Fruit fly (Drosophila melanogaster) whole organism, wandering third instar larva: Measurements from ENCODE around the gene obst-B.
A peak's percentile ranks its signal among the peaks of the same experiment; 100 is the strongest.

Source experiments
- CG32264 ChIP-seq: fragments of 200-800 bp; sonication (Bioruptor generic); optimal IDR thresholded peaks from 2 replicates; lab custom pipeline; 2016; ENCODE audit warnings: missing biosample characterization, missing genetic modification characterization
- CG9705 ChIP-seq: fragments of 200-800 bp; sonication (Bioruptor generic); optimal IDR thresholded peaks from 2 replicates; lab custom pipeline; 2018; ENCODE audit warnings: missing biosample characterization, mild to moderate bottlenecking, missing genetic modification characterization
- CrebA ChIP-seq: fragments of 200-800 bp; sonication (Bioruptor generic); optimal IDR thresholded peaks from 2 replicates; lab custom pipeline; 2016; ENCODE audit warnings: missing biosample characterization, mild to moderate bottlenecking, missing genetic modification characterization, borderline replicate concordance
- Dfd ChIP-seq: fragments of >200 bp; optimal IDR thresholded peaks from 2 replicates; lab custom pipeline; 2017; ENCODE audit warnings: missing biosample characterization, missing genetic modification characterization
- Dif ChIP-seq: fragments of 200-275, 200-300 bp; sonication (Bioruptor generic); optimal IDR thresholded peaks from 2 replicates; lab custom pipeline; 2018; ENCODE audit warnings: missing biosample characterization, missing genetic modification characterization; ENCODE audit not compliant: partially characterized antibody
- GATAd ChIP-seq: sonication (Bioruptor generic); optimal IDR thresholded peaks from 2 replicates; lab custom pipeline; 2016; ENCODE audit warnings: missing biosample characterization, missing genetic modification characterization
- Hnf4 ChIP-seq: fragments of 200-800 bp; sonication (Bioruptor generic); optimal IDR thresholded peaks from 2 replicates; lab custom pipeline; 2016; ENCODE audit warnings: missing biosample characterization, mild to moderate bottlenecking, missing genetic modification characterization
- Hr78 ChIP-seq: fragments of >200 bp; optimal IDR thresholded peaks from 2 replicates; lab custom pipeline; 2017; ENCODE audit warnings: missing biosample characterization, missing genetic modification characterization
- Hr83 ChIP-seq: fragments of 200-300 bp; sonication (Bioruptor generic); optimal IDR thresholded peaks from 2 replicates; lab custom pipeline; 2016; ENCODE audit warnings: missing biosample characterization, mild to moderate bottlenecking, missing genetic modification characterization, moderate library complexity; ENCODE audit not compliant: poor library complexity, severe bottlenecking
- Jra ChIP-seq: sonication (Bioruptor generic); optimal IDR thresholded peaks from 2 replicates; lab custom pipeline; 2016; ENCODE audit warnings: missing biosample characterization, missing genetic modification characterization
- Mio ChIP-seq: sonication (Bioruptor generic); optimal IDR thresholded peaks from 2 replicates; lab custom pipeline; 2016; ENCODE audit warnings: missing biosample characterization, missing genetic modification characterization
- Myc ChIP-seq: fragments of >200 bp; optimal IDR thresholded peaks from 2 replicates; lab custom pipeline; 2017
- N ChIP-seq: fragments of >200 bp; optimal IDR thresholded peaks from 2 replicates; lab custom pipeline; 2018; ENCODE audit warnings: missing biosample characterization, missing external identifiers, missing genetic modification characterization
- OdsH ChIP-seq: fragments of 200-800 bp; sonication (Bioruptor generic); optimal IDR thresholded peaks from 2 replicates; lab custom pipeline; 2016; ENCODE audit warnings: missing biosample characterization, mild to moderate bottlenecking, missing genetic modification characterization
- Rel ChIP-seq, 2 experiments: fragments of 200-800 bp; sonication (Bioruptor generic) in 1 of 2; optimal IDR thresholded peaks; 2 replicates in 1 of 2; 3 replicates in 1 of 2; lab custom pipeline; 2016 to 2019; ENCODE audit warnings: mild to moderate bottlenecking in 2 of 2, missing biosample characterization in 2 of 2, missing genetic modification characterization in 2 of 2, moderate library complexity in 1 of 2
- Sp1 ChIP-seq: fragments of 200-800 bp; sonication (Bioruptor generic); optimal IDR thresholded peaks from 3 replicates; lab custom pipeline; 2019; ENCODE audit warnings: missing biosample characterization, mild to moderate bottlenecking, missing genetic modification characterization, moderate library complexity
- Vsx2 ChIP-seq: fragments of 200-300, 225-300 bp; sonication (Bioruptor generic); optimal IDR thresholded peaks from 2 replicates; lab custom pipeline; 2018; ENCODE audit warnings: missing biosample characterization, missing genetic modification characterization; ENCODE audit not compliant: partially characterized antibody
- br ChIP-seq: fragments of 200-800 bp; sonication (Bioruptor generic); optimal IDR thresholded peaks from 2 replicates; lab custom pipeline; 2016; ENCODE audit warnings: missing biosample characterization, missing genetic modification characterization
- dl ChIP-seq, 2 experiments: fragments of 175-275, 200-275 bp in 1 of 2; fragments of 200-275 bp in 1 of 2; sonication (Bioruptor generic); optimal IDR thresholded peaks; lab custom pipeline; 2018; ENCODE audit warnings: mild to moderate bottlenecking in 2 of 2, missing biosample characterization in 2 of 2, missing genetic modification characterization in 2 of 2, moderate library complexity in 2 of 2; ENCODE audit not compliant: partially characterized antibody in 2 of 2, insufficient read depth in 1 of 2
- dmrt93B ChIP-seq: fragments of 200-800 bp; sonication (Bioruptor generic); optimal IDR thresholded peaks from 2 replicates; lab custom pipeline; 2018; ENCODE audit warnings: missing biosample characterization, mild to moderate bottlenecking, missing genetic modification characterization
- dsf ChIP-seq: sonication (Bioruptor generic); optimal IDR thresholded peaks from 2 replicates; lab custom pipeline; 2016; ENCODE audit warnings: missing biosample characterization, missing genetic modification characterization, borderline replicate concordance
- ey ChIP-seq: fragments of 200-800 bp; sonication (Bioruptor generic); optimal IDR thresholded peaks from 2 replicates; lab custom pipeline; 2016; ENCODE audit warnings: missing biosample characterization, missing genetic modification characterization
- foxo ChIP-seq, 2 experiments: fragments of 200-800 bp; sonication (Bioruptor generic); optimal IDR thresholded peaks; 2 replicates in 1 of 2; 3 replicates in 1 of 2; lab custom pipeline; 2016 to 2017; ENCODE audit warnings: missing biosample characterization in 2 of 2, missing genetic modification characterization in 2 of 2
- fru ChIP-seq: fragments of 200-800 bp; sonication (Bioruptor generic); optimal IDR thresholded peaks from 3 replicates; lab custom pipeline; 2016; ENCODE audit warnings: missing biosample characterization, mild to moderate bottlenecking, missing genetic modification characterization
- h ChIP-seq: fragments of 200-800 bp; sonication (Bioruptor generic); optimal IDR thresholded peaks from 3 replicates; lab custom pipeline; 2016; ENCODE audit warnings: missing biosample characterization, mild to moderate bottlenecking, missing genetic modification characterization
- jim ChIP-seq: fragments of 175-275, 200-325 bp; sonication (Bioruptor generic); optimal IDR thresholded peaks from 2 replicates; lab custom pipeline; 2016; ENCODE audit warnings: missing biosample characterization, mild to moderate bottlenecking, missing genetic modification characterization
- lola ChIP-seq: fragments of >200 bp; optimal IDR thresholded peaks from 2 replicates; lab custom pipeline; 2017; ENCODE audit warnings: missing biosample characterization, missing genetic modification characterization
- pan ChIP-seq: fragments of >200 bp; optimal IDR thresholded peaks from 2 replicates; lab custom pipeline; 2017
- psq ChIP-seq: fragments of 200-800 bp; sonication (Bioruptor generic); optimal IDR thresholded peaks from 3 replicates; lab custom pipeline; 2017; ENCODE audit warnings: missing biosample characterization, mild to moderate bottlenecking, missing genetic modification characterization, moderate library complexity
- rgr ChIP-seq: fragments of 200-800 bp; sonication (Bioruptor generic); optimal IDR thresholded peaks from 3 replicates; lab custom pipeline; 2016; ENCODE audit warnings: missing biosample characterization, mild to moderate bottlenecking, missing genetic modification characterization
- sage ChIP-seq: fragments of 200-800 bp; sonication (Bioruptor generic); optimal IDR thresholded peaks from 2 replicates; lab custom pipeline; 2016; ENCODE audit warnings: missing biosample characterization, mild to moderate bottlenecking, missing genetic modification characterization
- sv ChIP-seq: fragments of 200-800 bp; sonication (Bioruptor generic); optimal IDR thresholded peaks from 3 replicates; lab custom pipeline; 2016; ENCODE audit warnings: missing biosample characterization, missing genetic modification characterization
- usp ChIP-seq: fragments of >200 bp; optimal IDR thresholded peaks from 2 replicates; lab custom pipeline; 2017; ENCODE audit warnings: missing biosample characterization, missing genetic modification characterization
- woc ChIP-seq: sonication (Bioruptor generic); optimal IDR thresholded peaks from 2 replicates; lab custom pipeline; 2016; ENCODE audit warnings: missing biosample characterization, mild to moderate bottlenecking, missing genetic modification characterization

obst-B gene

dm6 chr2L:9988201-9988990 lies 44.1 kb upstream of the obst-B start:
- TF ChIP-seq Sp1 (GFP tag; lab: Kevin White, UChicago) (no peak), ey (GFP tag; lab: Kevin White, UChicago) (no peak), h (GFP tag; lab: Kevin White, UChicago) (no peak), Hnf4 (GFP tag; lab: Kevin White, UChicago) (no peak), dl (GFP tag; optimal IDR thresholded peaks at IDR 0.05; lab: Kevin White, UChicago; ENCODE audit: insufficient read depth in 1 of 2, partially characterized antibody in 2 of 2) (no peak), sv (no peak), rgr (GFP tag; lab: Kevin White, UChicago) (no peak), Dif (GFP tag; lab: Kevin White, UChicago) (peak; percentile 37), GATAd (GFP tag; lab: Kevin White, UChicago) (no peak), usp (GFP tag; lab: Kevin White, UChicago) (no peak), lola (GFP tag; lab: Kevin White, UChicago) (no peak), Hr83 (GFP tag; lab: Kevin White, UChicago) (no peak), woc (GFP tag; lab: Kevin White, UChicago) (peak; percentile 15), br (GFP tag; lab: Kevin White, UChicago) (no peak), Mio (no peak), Rel (GFP tag; optimal IDR thresholded peaks at IDR 0.05; lab: Kevin White, UChicago) (no peak), Rel (tag; optimal IDR thresholded peaks at IDR 0.05; lab: Kevin White, UChicago) (peak; percentile 43), foxo (GFP tag; optimal IDR thresholded peaks at IDR 0.05; lab: Kevin White, UChicago) (no peak), Vsx2 (peak; percentile 42), CrebA (GFP tag; lab: Kevin White, UChicago) (peak; percentile 48), dsf (no peak), fru (GFP tag; lab: Kevin White, UChicago) (no peak), Dfd (GFP tag; lab: Kevin White, UChicago) (no peak), Hr78 (GFP tag; lab: Kevin White, UChicago) (no peak), dmrt93B (GFP tag; lab: Kevin White, UChicago) (no peak), N (GFP tag; lab: Kevin White, UChicago) (no peak), sage (GFP tag; lab: Kevin White, UChicago) (no peak)

dm6 chr2L:9989275-9989674 lies 43.2 kb upstream of the obst-B start:
- TF ChIP-seq GATAd (GFP tag; lab: Kevin White, UChicago): no peak
- TF ChIP-seq CG32264 (GFP tag; lab: Kevin White, UChicago): no peak
- no peak for TF ChIP-seq rgr (GFP tag; lab: Kevin White, UChicago)
- TF ChIP-seq Rel (GFP tag; optimal IDR thresholded peaks at IDR 0.05; lab: Kevin White, UChicago): no peak
- no peak for TF ChIP-seq Rel (tag; optimal IDR thresholded peaks at IDR 0.05; lab: Kevin White, UChicago)
- no peak for TF ChIP-seq dmrt93B (GFP tag; lab: Kevin White, UChicago)
- no peak for TF ChIP-seq Hr83 (GFP tag; lab: Kevin White, UChicago)
- no peak for TF ChIP-seq Sp1 (GFP tag; lab: Kevin White, UChicago)
- no peak for TF ChIP-seq CrebA (GFP tag; lab: Kevin White, UChicago)
- no peak for TF ChIP-seq jim
- no peak for TF ChIP-seq Dif (GFP tag; lab: Kevin White, UChicago)
- no peak for TF ChIP-seq foxo (GFP tag; optimal IDR thresholded peaks at IDR 0.05; lab: Kevin White, UChicago)
- no peak for TF ChIP-seq ey (GFP tag; lab: Kevin White, UChicago)
- TF ChIP-seq dsf: no peak
- TF ChIP-seq Mio: no peak
- TF ChIP-seq usp (GFP tag; lab: Kevin White, UChicago): no peak
- TF ChIP-seq psq (GFP tag; lab: Kevin White, UChicago): no peak
- TF ChIP-seq CG9705 (GFP tag; lab: Kevin White, UChicago): no peak
- no peak for TF ChIP-seq OdsH
- TF ChIP-seq pan: no peak
- TF ChIP-seq Hnf4 (GFP tag; lab: Kevin White, UChicago): no peak

dm6 chr2L:9989846-9990506 lies 42.5 kb upstream of the obst-B start:
- TF ChIP-seq Vsx2 (no peak), ey (GFP tag; lab: Kevin White, UChicago) (peak; percentile 18), h (GFP tag; lab: Kevin White, UChicago) (peak; percentile 63), Jra (GFP tag; lab: Kevin White, UChicago) (no peak), dsf (no peak), psq (GFP tag; lab: Kevin White, UChicago) (peak; percentile 30), foxo (GFP tag; optimal IDR thresholded peaks at IDR 0.05; lab: Kevin White, UChicago) (peak in 1 of 2 experiments; percentile 64), Dif (GFP tag; lab: Kevin White, UChicago) (no peak), Hr78 (GFP tag; lab: Kevin White, UChicago) (no peak), jim (no peak), GATAd (GFP tag; lab: Kevin White, UChicago) (no peak), Hr83 (GFP tag; lab: Kevin White, UChicago) (no peak), CrebA (GFP tag; lab: Kevin White, UChicago) (no peak), N (GFP tag; lab: Kevin White, UChicago) (no peak), dmrt93B (GFP tag; lab: Kevin White, UChicago) (no peak), OdsH (peak; percentile 47), woc (GFP tag; lab: Kevin White, UChicago) (peak; percentile 12), sage (GFP tag; lab: Kevin White, UChicago) (no peak), lola (GFP tag; lab: Kevin White, UChicago) (no peak), Sp1 (GFP tag; lab: Kevin White, UChicago) (peak; percentile 47), CG9705 (GFP tag; lab: Kevin White, UChicago) (no peak), usp (GFP tag; lab: Kevin White, UChicago) (no peak), pan (no peak), Rel (GFP tag; optimal IDR thresholded peaks at IDR 0.05; lab: Kevin White, UChicago) (no peak), Rel (tag; optimal IDR thresholded peaks at IDR 0.05; lab: Kevin White, UChicago) (no peak), Dfd (GFP tag; lab: Kevin White, UChicago) (no peak), Hnf4 (GFP tag; lab: Kevin White, UChicago) (peak; percentile 38), br (GFP tag; lab: Kevin White, UChicago) (peak; percentile 13), Mio (no peak), Myc (lab: Kevin White, UChicago) (no peak), CG32264 (GFP tag; lab: Kevin White, UChicago) (no peak), fru (GFP tag; lab: Kevin White, UChicago) (peak; percentile 53)
